Worm (Caenorhabditis elegans) whole organism, L3 larva: ENCODE measurements around the gene F01G10.6.

Experiments used
- R02D3.7 ChIP-seq: fragments of 150-350 bp; optimal IDR thresholded peaks from 2 replicates; lab custom pipeline; 2014; ENCODE audit warnings: missing biosample characterization, missing genetic modification characterization
- ZK546.5 ChIP-seq: sonication (generic microtip); optimal IDR thresholded peaks from 2 replicates; lab custom pipeline; 2017; ENCODE audit warnings: missing biosample characterization, missing genetic modification characterization
- aly-2 ChIP-seq: fragments of 150-350 bp; optimal IDR thresholded peaks from 2 replicates; lab custom pipeline; 2014; ENCODE audit warnings: missing biosample characterization, missing genetic modification characterization
- ama-1 ChIP-seq: fragments of 150-350 bp; optimal IDR thresholded peaks from 2 replicates; lab custom pipeline; 2018
- ceh-16 ChIP-seq: sonication (generic microtip); optimal IDR thresholded peaks from 2 replicates; lab custom pipeline; 2017; ENCODE audit warnings: missing biosample characterization, missing genetic modification characterization
- ceh-28 ChIP-seq: fragments of 150-350 bp; optimal IDR thresholded peaks from 2 replicates; lab custom pipeline; 2014; ENCODE audit warnings: missing biosample characterization, missing genetic modification reagents, missing genetic modification characterization
- ceh-82 ChIP-seq: fragments of 150-350 bp; optimal IDR thresholded peaks from 2 replicates; lab custom pipeline; 2014; ENCODE audit warnings: missing biosample characterization, missing genetic modification characterization
- ceh-9 ChIP-seq: sonication (generic microtip); optimal IDR thresholded peaks from 2 replicates; lab custom pipeline; 2018; ENCODE audit warnings: missing biosample characterization, missing genetic modification characterization
- daf-12 ChIP-seq: fragments of 150-350 bp; optimal IDR thresholded peaks from 2 replicates; lab custom pipeline; 2014; ENCODE audit warnings: missing biosample characterization, missing genetic modification reagents, missing genetic modification characterization
- egl-27 ChIP-seq: sonication (generic microtip); optimal IDR thresholded peaks from 4 replicates; lab custom pipeline; 2017; ENCODE audit warnings: missing biosample characterization, missing genetic modification reagents, missing genetic modification characterization
- egl-5 ChIP-seq: fragments of 150-350 bp; optimal IDR thresholded peaks from 2 replicates; lab custom pipeline; 2017; ENCODE audit warnings: missing biosample characterization, missing genetic modification reagents, missing genetic modification characterization, inconsistent platforms
- elt-1 ChIP-seq: fragments of 150-350 bp; optimal IDR thresholded peaks from 2 replicates; lab custom pipeline; 2014; ENCODE audit warnings: missing biosample characterization, missing genetic modification characterization
- elt-2 ChIP-seq: sonication (generic microtip); optimal IDR thresholded peaks from 2 replicates; lab custom pipeline; 2016; ENCODE audit warnings: missing genetic modification reagents, mild to moderate bottlenecking, missing genetic modification characterization, missing compliant biosample characterization
- elt-3 ChIP-seq, 3 experiments: fragments of 150-350 bp in 1 of 3; sonication (generic microtip) in 2 of 3; optimal IDR thresholded peaks; 2 replicates in 2 of 3; 4 replicates in 1 of 3; lab custom pipeline; 2014 to 2017; ENCODE audit warnings: missing biosample characterization in 3 of 3, missing genetic modification characterization in 3 of 3
- eor-1 ChIP-seq, 2 experiments: fragments of 150-350 bp; optimal IDR thresholded peaks; 2 replicates each; lab custom pipeline; 2014 to 2018; ENCODE audit warnings: missing biosample characterization in 2 of 2, missing genetic modification characterization in 2 of 2
- fkh-10 ChIP-seq: sonication (generic microtip); optimal IDR thresholded peaks from 2 replicates; lab custom pipeline; 2017; ENCODE audit warnings: missing biosample characterization, missing genetic modification reagents, missing genetic modification characterization
- fkh-2 ChIP-seq: fragments of 150-350 bp; optimal IDR thresholded peaks from 2 replicates; lab custom pipeline; 2014; ENCODE audit warnings: missing biosample characterization, missing genetic modification reagents, missing genetic modification characterization
- fos-1 ChIP-seq: fragments of 150-350 bp; optimal IDR thresholded peaks from 2 replicates; lab custom pipeline; 2014; ENCODE audit warnings: missing biosample characterization, missing genetic modification characterization
- hmg-11 ChIP-seq: sonication (generic microtip); optimal IDR thresholded peaks from 2 replicates; lab custom pipeline; 2016; ENCODE audit warnings: missing genetic modification characterization, missing compliant biosample characterization
- jun-1 ChIP-seq: fragments of 150-350 bp; optimal IDR thresholded peaks from 2 replicates; lab custom pipeline; 2014; ENCODE audit warnings: missing biosample characterization, missing genetic modification reagents, missing genetic modification characterization
- lin-15B ChIP-seq: fragments of 150-350 bp; optimal IDR thresholded peaks from 2 replicates; lab custom pipeline; 2014; ENCODE audit warnings: missing biosample characterization, missing genetic modification characterization
- lin-39 ChIP-seq: fragments of 150-350 bp; optimal IDR thresholded peaks from 2 replicates; lab custom pipeline; 2018; ENCODE audit warnings: missing biosample characterization, missing genetic modification reagents, missing genetic modification characterization
- lsy-12 ChIP-seq: sonication (generic microtip); optimal IDR thresholded peaks from 2 replicates; lab custom pipeline; 2016; ENCODE audit warnings: mild to moderate bottlenecking, missing genetic modification characterization, missing compliant biosample characterization
- mml-1 ChIP-seq: fragments of 150-350 bp; sonication (generic microtip); optimal IDR thresholded peaks from 3 replicates; lab custom pipeline; 2014; ENCODE audit warnings: missing biosample characterization, missing genetic modification characterization
- nfya-1 ChIP-seq: sonication (generic microtip); optimal IDR thresholded peaks from 2 replicates; lab custom pipeline; 2017; ENCODE audit warnings: missing genetic modification characterization, mild to moderate bottlenecking, missing compliant biosample characterization, antibody characterized with exemption, moderate library complexity; ENCODE audit not compliant: insufficient read depth
- nhr-11 ChIP-seq: fragments of 150-350 bp; optimal IDR thresholded peaks from 2 replicates; lab custom pipeline; 2014; ENCODE audit warnings: missing biosample characterization, missing genetic modification characterization
- nhr-12 ChIP-seq: fragments of 150-350 bp; optimal IDR thresholded peaks from 2 replicates; lab custom pipeline; 2014; ENCODE audit warnings: missing biosample characterization, missing genetic modification characterization
- nhr-23 ChIP-seq: fragments of 150-350 bp; optimal IDR thresholded peaks from 2 replicates; lab custom pipeline; 2014; ENCODE audit warnings: missing biosample characterization, missing genetic modification reagents, missing genetic modification characterization
- nhr-25 ChIP-seq: sonication (generic microtip); optimal IDR thresholded peaks from 2 replicates; lab custom pipeline; 2017; ENCODE audit warnings: missing biosample characterization, missing genetic modification characterization
- nhr-28 ChIP-seq: fragments of 150-350 bp; optimal IDR thresholded peaks from 2 replicates; lab custom pipeline; 2014; ENCODE audit warnings: missing biosample characterization, missing genetic modification characterization
- nhr-43 ChIP-seq: sonication (generic microtip); optimal IDR thresholded peaks from 2 replicates; lab custom pipeline; 2016; ENCODE audit warnings: mild to moderate bottlenecking, missing genetic modification characterization, missing compliant biosample characterization; ENCODE audit not compliant: poor library complexity, severe bottlenecking
- nhr-67 ChIP-seq: fragments of 150-350 bp; optimal IDR thresholded peaks from 2 replicates; lab custom pipeline; 2014; ENCODE audit warnings: missing biosample characterization, missing genetic modification characterization
- nhr-76 ChIP-seq: fragments of 150-350 bp; sonication (generic microtip); optimal IDR thresholded peaks from 5 replicates; lab custom pipeline; 2014; ENCODE audit warnings: missing biosample characterization, missing genetic modification characterization
- nhr-77 ChIP-seq: fragments of 150-350 bp; optimal IDR thresholded peaks from 2 replicates; lab custom pipeline; 2014; ENCODE audit warnings: missing biosample characterization, missing genetic modification characterization
- pha-4 ChIP-seq: fragments of 150-350 bp; optimal IDR thresholded peaks from 2 replicates; lab custom pipeline; 2014; ENCODE audit warnings: missing biosample characterization, missing genetic modification reagents, missing genetic modification characterization
- pqm-1 ChIP-seq: fragments of 150-350 bp; optimal IDR thresholded peaks from 2 replicates; lab custom pipeline; 2017; ENCODE audit warnings: missing biosample characterization, missing genetic modification characterization, inconsistent platforms
- sea-2 ChIP-seq: fragments of 150-350 bp; sonication (generic microtip); optimal IDR thresholded peaks from 4 replicates; lab custom pipeline; 2014; ENCODE audit warnings: missing biosample characterization, missing genetic modification reagents, missing genetic modification characterization
- skn-1 ChIP-seq: fragments of 150-350 bp; optimal IDR thresholded peaks from 2 replicates; lab custom pipeline; 2014; ENCODE audit warnings: missing biosample characterization, missing genetic modification characterization
- snpc-4 ChIP-seq: fragments of 150-350 bp; optimal IDR thresholded peaks from 2 replicates; lab custom pipeline; 2014; ENCODE audit warnings: missing biosample characterization, missing genetic modification characterization
- tbx-2 ChIP-seq: sonication (generic microtip); optimal IDR thresholded peaks from 2 replicates; lab custom pipeline; 2016; ENCODE audit warnings: mild to moderate bottlenecking, missing genetic modification characterization, missing compliant biosample characterization
- unc-39 ChIP-seq: sonication (generic microtip); optimal IDR thresholded peaks from 4 replicates; lab custom pipeline; 2017; ENCODE audit warnings: missing biosample characterization, missing genetic modification characterization
- unc-62 ChIP-seq: fragments of 150-350 bp; sonication (generic microtip); optimal IDR thresholded peaks from 4 replicates; lab custom pipeline; 2014; ENCODE audit warnings: missing biosample characterization, missing genetic modification reagents, missing genetic modification characterization
- zag-1 ChIP-seq: fragments of 150-350 bp; optimal IDR thresholded peaks from 2 replicates; lab custom pipeline; 2014; ENCODE audit warnings: missing biosample characterization, missing genetic modification characterization
- ztf-11 ChIP-seq: fragments of 150-350 bp; optimal IDR thresholded peaks from 2 replicates; lab custom pipeline; 2014; ENCODE audit warnings: missing biosample characterization, missing genetic modification characterization
- ztf-4 ChIP-seq: fragments of 150-350 bp; optimal IDR thresholded peaks from 2 replicates; lab custom pipeline; 2014; ENCODE audit warnings: missing biosample characterization, missing genetic modification characterization

Gene F01G10.6

ce11 chrIV:10252350-10252792, 24.9 kb upstream of the F01G10.6 start (continued):
- TF ChIP-seq sea-2 (GFP tag; lab: Kevin White, UChicago) (no peak), nfya-1 (tag; lab: Kevin White, UChicago) (peak; percentile 86), fkh-2 (peak; percentile 12), pha-4 (tag; lab: Kevin White, UChicago) (peak; percentile 93), ceh-16 (tag; lab: Kevin White, UChicago) (no peak), nhr-43 (peak; percentile 25), mml-1 (tag; lab: Kevin White, UChicago) (no peak), nhr-11 (peak; percentile 75), snpc-4 (tag; lab: Kevin White, UChicago) (peak; percentile 82), aly-2 (tag; lab: Kevin White, UChicago) (no peak), nhr-23 (tag; lab: Kevin White, UChicago) (peak; percentile 52), daf-12 (tag; lab: Kevin White, UChicago) (no peak), skn-1 (tag; lab: Kevin White, UChicago) (peak; percentile 87), fos-1 (tag; lab: Kevin White, UChicago) (peak; percentile 2), nhr-28 (tag; lab: Kevin White, UChicago) (no peak), ceh-82 (tag; lab: Kevin White, UChicago) (no peak), egl-5 (tag; lab: Kevin White, UChicago) (peak; percentile 46), zag-1 (no peak)

- TF ChIP-seq pqm-1 (no peak), nhr-25 (tag; lab: Kevin White, UChicago) (no peak), daf-12 (tag; lab: Kevin White, UChicago) (no peak), jun-1 (tag; lab: Kevin White, UChicago) (no peak), fkh-10 (GFP tag; lab: Kevin White, UChicago) (no peak), lin-39 (tag; lab: Kevin White, UChicago) (no peak), pha-4 (tag; lab: Kevin White, UChicago) (no peak), nhr-43 (no peak), unc-62 (GFP tag; lab: Kevin White, UChicago) (no peak), nhr-11 (no peak), elt-3 (tag; optimal IDR thresholded peaks at IDR 0.05; lab: Kevin White, UChicago) (no peak), nfya-1 (tag; lab: Kevin White, UChicago) (no peak), ztf-4 (tag; lab: Kevin White, UChicago) (no peak), egl-27 (tag; lab: Kevin White, UChicago) (no peak), lin-15B (tag; lab: Kevin White, UChicago) (no peak), fkh-2 (no peak), nhr-76 (no peak), elt-1 (tag; lab: Kevin White, UChicago) (no peak)
These were observed 24.3 kb upstream of the F01G10.6 start for ce11 chrIV:10251764-10252163.

- no peak for TF ChIP-seq nhr-28 (tag; lab: Kevin White, UChicago)
- no peak for TF ChIP-seq ceh-28 (tag; lab: Kevin White, UChicago)
- TF ChIP-seq elt-2: no peak
- TF ChIP-seq ceh-9 (tag; lab: Kevin White, UChicago): no peak
- no peak for TF ChIP-seq R02D3.7 (tag; lab: Kevin White, UChicago)
- TF ChIP-seq tbx-2 (tag; lab: Kevin White, UChicago): no peak
- TF ChIP-seq fkh-2: no peak
- no peak for TF ChIP-seq unc-62 (GFP tag; lab: Kevin White, UChicago)
- TF ChIP-seq zag-1: no peak
- TF ChIP-seq aly-2 (tag; lab: Kevin White, UChicago): no peak
- no peak for TF ChIP-seq ama-1
- TF ChIP-seq unc-39: no peak
- TF ChIP-seq nhr-67 (tag; lab: Kevin White, UChicago): no peak
- TF ChIP-seq lin-39 (tag; lab: Kevin White, UChicago): no peak
- no peak for TF ChIP-seq pqm-1
These were observed 23.8 kb upstream of the F01G10.6 start for ce11 chrIV:10251261-10251660.

ce11 chrIV:10250577-10251075, 23.2 kb upstream of the F01G10.6 start, which contains the start of gene daf-14:
TSS of gene daf-14 (plus strand) at chrIV:10250627.
- no peak for TF ChIP-seq ceh-9 (tag; lab: Kevin White, UChicago)
- no peak for TF ChIP-seq ZK546.5 (tag; lab: Kevin White, UChicago)
- TF ChIP-seq sea-2 (GFP tag; lab: Kevin White, UChicago): no peak
- TF ChIP-seq snpc-4 (tag; lab: Kevin White, UChicago): no peak
- TF ChIP-seq unc-62 (GFP tag; lab: Kevin White, UChicago): no peak
- TF ChIP-seq skn-1 (tag; lab: Kevin White, UChicago): no peak
- no peak for TF ChIP-seq ceh-28 (tag; lab: Kevin White, UChicago)
- peak; percentile 25 for TF ChIP-seq pha-4 (tag; lab: Kevin White, UChicago)
- no peak for TF ChIP-seq jun-1 (tag; lab: Kevin White, UChicago)
- TF ChIP-seq daf-12 (tag; lab: Kevin White, UChicago): no peak
- no peak for TF ChIP-seq nhr-43
- no peak for TF ChIP-seq unc-39
- no peak for TF ChIP-seq ztf-4 (tag; lab: Kevin White, UChicago)
- TF ChIP-seq ztf-11 (tag; lab: Kevin White, UChicago): no peak
- TF ChIP-seq lin-15B (tag; lab: Kevin White, UChicago): no peak
- TF ChIP-seq nfya-1 (tag; lab: Kevin White, UChicago): peak; percentile 11
- TF ChIP-seq aly-2 (tag; lab: Kevin White, UChicago): no peak
- no peak for TF ChIP-seq nhr-77 (tag; lab: Kevin White, UChicago)
- no peak for TF ChIP-seq eor-1 (tag; optimal IDR thresholded peaks at IDR 0.05; lab: Kevin White, UChicago)
- peak; percentile 46 for TF ChIP-seq elt-2
- no peak for TF ChIP-seq tbx-2 (tag; lab: Kevin White, UChicago)
- no peak for TF ChIP-seq hmg-11
- TF ChIP-seq zag-1: no peak
- TF ChIP-seq nhr-12 (tag; lab: Kevin White, UChicago): no peak
- TF ChIP-seq lsy-12: no peak
